Fruit fly (Drosophila melanogaster) whole organism, wandering third instar larva: ENCODE results near the gene CG10019.

Experiments
- Abd-B ChIP-seq: fragments of >200 bp; optimal IDR thresholded peaks from 2 replicates; lab custom pipeline; 2017; ENCODE audit warnings: missing biosample characterization, missing genetic modification characterization
- CG32264 ChIP-seq: fragments of 200-800 bp; sonication (Bioruptor generic); optimal IDR thresholded peaks from 2 replicates; lab custom pipeline; 2016; ENCODE audit warnings: missing biosample characterization, missing genetic modification characterization
- CG9705 ChIP-seq: fragments of 200-800 bp; sonication (Bioruptor generic); optimal IDR thresholded peaks from 2 replicates; lab custom pipeline; 2018; ENCODE audit warnings: missing biosample characterization, mild to moderate bottlenecking, missing genetic modification characterization
- CrebA ChIP-seq: fragments of 200-800 bp; sonication (Bioruptor generic); optimal IDR thresholded peaks from 2 replicates; lab custom pipeline; 2016; ENCODE audit warnings: missing biosample characterization, mild to moderate bottlenecking, missing genetic modification characterization, borderline replicate concordance
- Dfd ChIP-seq: fragments of >200 bp; optimal IDR thresholded peaks from 2 replicates; lab custom pipeline; 2017; ENCODE audit warnings: missing biosample characterization, missing genetic modification characterization
- Dif ChIP-seq: fragments of 200-275, 200-300 bp; sonication (Bioruptor generic); optimal IDR thresholded peaks from 2 replicates; lab custom pipeline; 2018; ENCODE audit warnings: missing biosample characterization, missing genetic modification characterization; ENCODE audit not compliant: partially characterized antibody
- GATAd ChIP-seq: sonication (Bioruptor generic); optimal IDR thresholded peaks from 2 replicates; lab custom pipeline; 2016; ENCODE audit warnings: missing biosample characterization, missing genetic modification characterization
- HLH106 ChIP-seq: fragments of 200-800 bp; optimal IDR thresholded peaks from 3 replicates; lab custom pipeline; 2019; ENCODE audit warnings: missing biosample characterization, mild to moderate bottlenecking, missing genetic modification characterization, moderate library complexity
- Hnf4 ChIP-seq: fragments of 200-800 bp; sonication (Bioruptor generic); optimal IDR thresholded peaks from 2 replicates; lab custom pipeline; 2016; ENCODE audit warnings: missing biosample characterization, mild to moderate bottlenecking, missing genetic modification characterization
- Hr78 ChIP-seq: fragments of >200 bp; optimal IDR thresholded peaks from 2 replicates; lab custom pipeline; 2017; ENCODE audit warnings: missing biosample characterization, missing genetic modification characterization
- Hr83 ChIP-seq: fragments of 200-300 bp; sonication (Bioruptor generic); optimal IDR thresholded peaks from 2 replicates; lab custom pipeline; 2016; ENCODE audit warnings: missing biosample characterization, mild to moderate bottlenecking, missing genetic modification characterization, moderate library complexity; ENCODE audit not compliant: poor library complexity, severe bottlenecking
- Jra ChIP-seq: sonication (Bioruptor generic); optimal IDR thresholded peaks from 2 replicates; lab custom pipeline; 2016; ENCODE audit warnings: missing biosample characterization, missing genetic modification characterization
- N ChIP-seq: fragments of >200 bp; optimal IDR thresholded peaks from 2 replicates; lab custom pipeline; 2018; ENCODE audit warnings: missing biosample characterization, missing external identifiers, missing genetic modification characterization
- Rel ChIP-seq, 2 experiments: fragments of 200-800 bp; sonication (Bioruptor generic) in 1 of 2; optimal IDR thresholded peaks; 2 replicates in 1 of 2; 3 replicates in 1 of 2; lab custom pipeline; 2016 to 2019; ENCODE audit warnings: mild to moderate bottlenecking in 2 of 2, missing biosample characterization in 2 of 2, missing genetic modification characterization in 2 of 2, moderate library complexity in 1 of 2
- Sp1 ChIP-seq: fragments of 200-800 bp; sonication (Bioruptor generic); optimal IDR thresholded peaks from 3 replicates; lab custom pipeline; 2019; ENCODE audit warnings: missing biosample characterization, mild to moderate bottlenecking, missing genetic modification characterization, moderate library complexity
- Vsx2 ChIP-seq: fragments of 200-300, 225-300 bp; sonication (Bioruptor generic); optimal IDR thresholded peaks from 2 replicates; lab custom pipeline; 2018; ENCODE audit warnings: missing biosample characterization, missing genetic modification characterization; ENCODE audit not compliant: partially characterized antibody
- br ChIP-seq: fragments of 200-800 bp; sonication (Bioruptor generic); optimal IDR thresholded peaks from 2 replicates; lab custom pipeline; 2016; ENCODE audit warnings: missing biosample characterization, missing genetic modification characterization
- brk ChIP-seq: fragments of 200-800 bp; sonication (Bioruptor generic); optimal IDR thresholded peaks from 2 replicates; lab custom pipeline; 2016; ENCODE audit warnings: missing biosample characterization, mild to moderate bottlenecking, missing genetic modification characterization
- dl ChIP-seq, 2 experiments: fragments of 175-275, 200-275 bp in 1 of 2; fragments of 200-275 bp in 1 of 2; sonication (Bioruptor generic); optimal IDR thresholded peaks; lab custom pipeline; 2018; ENCODE audit warnings: mild to moderate bottlenecking in 2 of 2, missing biosample characterization in 2 of 2, missing genetic modification characterization in 2 of 2, moderate library complexity in 2 of 2; ENCODE audit not compliant: partially characterized antibody in 2 of 2, insufficient read depth in 1 of 2
- dmrt93B ChIP-seq: fragments of 200-800 bp; sonication (Bioruptor generic); optimal IDR thresholded peaks from 2 replicates; lab custom pipeline; 2018; ENCODE audit warnings: missing biosample characterization, mild to moderate bottlenecking, missing genetic modification characterization
- dsf ChIP-seq: sonication (Bioruptor generic); optimal IDR thresholded peaks from 2 replicates; lab custom pipeline; 2016; ENCODE audit warnings: missing biosample characterization, missing genetic modification characterization, borderline replicate concordance
- ey ChIP-seq: fragments of 200-800 bp; sonication (Bioruptor generic); optimal IDR thresholded peaks from 2 replicates; lab custom pipeline; 2016; ENCODE audit warnings: missing biosample characterization, missing genetic modification characterization
- foxo ChIP-seq, 2 experiments: fragments of 200-800 bp; sonication (Bioruptor generic); optimal IDR thresholded peaks; 2 replicates in 1 of 2; 3 replicates in 1 of 2; lab custom pipeline; 2016 to 2017; ENCODE audit warnings: missing biosample characterization in 2 of 2, missing genetic modification characterization in 2 of 2
- fru ChIP-seq: fragments of 200-800 bp; sonication (Bioruptor generic); optimal IDR thresholded peaks from 3 replicates; lab custom pipeline; 2016; ENCODE audit warnings: missing biosample characterization, mild to moderate bottlenecking, missing genetic modification characterization
- h ChIP-seq: fragments of 200-800 bp; sonication (Bioruptor generic); optimal IDR thresholded peaks from 3 replicates; lab custom pipeline; 2016; ENCODE audit warnings: missing biosample characterization, mild to moderate bottlenecking, missing genetic modification characterization
- jim ChIP-seq: fragments of 175-275, 200-325 bp; sonication (Bioruptor generic); optimal IDR thresholded peaks from 2 replicates; lab custom pipeline; 2016; ENCODE audit warnings: missing biosample characterization, mild to moderate bottlenecking, missing genetic modification characterization
- pan ChIP-seq: fragments of >200 bp; optimal IDR thresholded peaks from 2 replicates; lab custom pipeline; 2017
- psq ChIP-seq: fragments of 200-800 bp; sonication (Bioruptor generic); optimal IDR thresholded peaks from 3 replicates; lab custom pipeline; 2017; ENCODE audit warnings: missing biosample characterization, mild to moderate bottlenecking, missing genetic modification characterization, moderate library complexity
- rgr ChIP-seq: fragments of 200-800 bp; sonication (Bioruptor generic); optimal IDR thresholded peaks from 3 replicates; lab custom pipeline; 2016; ENCODE audit warnings: missing biosample characterization, mild to moderate bottlenecking, missing genetic modification characterization
- sage ChIP-seq: fragments of 200-800 bp; sonication (Bioruptor generic); optimal IDR thresholded peaks from 2 replicates; lab custom pipeline; 2016; ENCODE audit warnings: missing biosample characterization, mild to moderate bottlenecking, missing genetic modification characterization
- sv ChIP-seq: fragments of 200-800 bp; sonication (Bioruptor generic); optimal IDR thresholded peaks from 3 replicates; lab custom pipeline; 2016; ENCODE audit warnings: missing biosample characterization, missing genetic modification characterization
- tai ChIP-seq: sonication (Bioruptor generic); optimal IDR thresholded peaks from 2 replicates; lab custom pipeline; 2016; ENCODE audit warnings: missing biosample characterization, missing genetic modification characterization
- usp ChIP-seq: fragments of >200 bp; optimal IDR thresholded peaks from 2 replicates; lab custom pipeline; 2017; ENCODE audit warnings: missing biosample characterization, missing genetic modification characterization
- woc ChIP-seq: sonication (Bioruptor generic); optimal IDR thresholded peaks from 2 replicates; lab custom pipeline; 2016; ENCODE audit warnings: missing biosample characterization, mild to moderate bottlenecking, missing genetic modification characterization

Gene CG10019

DNA sequence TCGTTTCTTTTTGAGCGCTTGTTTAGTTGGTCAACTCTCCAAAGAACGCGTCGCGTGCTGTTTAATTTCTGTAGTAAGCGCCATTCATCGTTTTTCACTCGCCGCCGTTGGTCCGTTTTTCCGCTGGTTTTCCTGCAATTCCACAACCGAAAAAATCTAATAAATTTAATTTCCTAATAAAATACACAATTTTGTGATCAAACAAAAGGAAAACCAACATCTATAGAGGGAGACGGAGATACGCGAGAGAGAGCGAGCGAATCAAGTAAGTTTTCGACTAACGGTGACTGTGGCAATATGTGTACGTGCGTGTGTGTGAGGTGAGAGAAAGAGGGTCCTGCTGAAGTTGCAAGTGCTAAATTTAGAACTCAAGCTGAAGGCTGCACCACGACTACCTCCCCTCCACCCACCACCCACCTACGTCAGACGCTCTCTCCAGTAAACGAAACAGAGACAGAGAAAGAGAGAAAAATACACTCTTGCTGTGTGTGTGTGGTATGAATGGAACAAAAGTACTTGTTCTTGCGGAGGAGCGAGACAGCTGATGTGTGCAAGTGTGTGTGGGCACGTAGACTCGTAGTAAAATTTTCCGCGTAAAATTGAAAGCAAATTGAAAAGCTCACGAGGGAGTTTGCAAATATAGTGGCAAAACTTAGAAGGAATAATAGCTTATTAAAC, 73.3 kb downstream of the CG10019 start, which contains the start of gene Reph:
Gene Reph, plus strand, starts transcription at position 80 of the 678 bp plus-strand sequence.
- TF ChIP-seq Jra (GFP tag; lab: Kevin White, UChicago) (no peak), Hnf4 (peak; percentile 29), Hr78 (GFP tag; lab: Kevin White, UChicago) (no peak), Abd-B (no peak), Sp1 (GFP tag; lab: Kevin White, UChicago) (no peak), Dif (GFP tag; lab: Kevin White, UChicago) (peak; percentile 90), rgr (GFP tag; lab: Kevin White, UChicago) (peak; percentile 67), Vsx2 (peak; percentile 35), fru (GFP tag; lab: Kevin White, UChicago) (peak; percentile 52), HLH106 (tag; lab: Kevin White, UChicago) (peak; percentile 21), CG9705 (GFP tag; lab: Kevin White, UChicago) (peak; percentile 10), usp (GFP tag; lab: Kevin White, UChicago) (no peak), woc (GFP tag; lab: Kevin White, UChicago) (no peak), h (GFP tag; lab: Kevin White, UChicago) (peak; percentile 1), Hr83 (GFP tag; lab: Kevin White, UChicago) (peak; percentile 85), sage (GFP tag; lab: Kevin White, UChicago) (no peak), ey (no peak), GATAd (no peak), pan (no peak), Rel (GFP tag; optimal IDR thresholded peaks at IDR 0.05; lab: Kevin White, UChicago) (no peak), Rel (tag; optimal IDR thresholded peaks at IDR 0.05; lab: Kevin White, UChicago) (no peak), foxo (GFP tag; optimal IDR thresholded peaks at IDR 0.05; lab: Kevin White, UChicago) (peak in 1 of 2 experiments; percentile 17), jim (GFP tag; lab: Kevin White, UChicago) (no peak), dmrt93B (GFP tag; lab: Kevin White, UChicago) (no peak), brk (GFP tag; lab: Kevin White, UChicago) (peak; percentile 2), CG32264 (GFP tag; lab: Kevin White, UChicago) (no peak), psq (peak; percentile 51), sv (GFP tag; lab: Kevin White, UChicago) (no peak), dl (GFP tag; optimal IDR thresholded peaks at IDR 0.05; lab: Kevin White, UChicago; ENCODE audit: insufficient read depth in 1 of 2, partially characterized antibody in 2 of 2) (peak; percentile 60 to 75), br (GFP tag; lab: Kevin White, UChicago) (peak; percentile 31), CrebA (GFP tag; lab: Kevin White, UChicago) (no peak), dsf (GFP tag; lab: Kevin White, UChicago) (no peak), N (GFP tag; lab: Kevin White, UChicago) (peak; percentile 69), tai (GFP tag; lab: Kevin White, UChicago) (no peak), Dfd (no peak)
